Fruit fly (Drosophila melanogaster) whole organism, embryonic: ENCODE measurements around the gene CG6607.
A peak's percentile ranks its signal among the peaks of the same experiment; 100 is the strongest.

Experiments
- Blimp-1 ChIP-seq: fragments of 200-800 bp; sonication (Bioruptor generic); optimal IDR thresholded peaks from 3 replicates; lab custom pipeline; 2018; ENCODE audit warnings: missing biosample characterization, missing genetic modification characterization, mild to moderate bottlenecking, moderate library complexity, missing genetic modification reagents
- Bteb2 ChIP-seq: fragments of 200-800 bp; sonication (Bioruptor generic); optimal IDR thresholded peaks from 2 replicates; lab custom pipeline; 2016; ENCODE audit warnings: missing biosample characterization, missing genetic modification characterization
- CG1024 ChIP-seq: fragments of 200-800 bp; sonication (Bioruptor generic); IDR thresholded peaks from 2 replicates; pipeline ENCODE4 v1.3.6; 2022; ENCODE audit warnings: missing biosample characterization, missing genetic modification characterization
- CG10267 ChIP-seq: fragments of 200-800 bp; sonication (Bioruptor generic); optimal IDR thresholded peaks from 2 replicates; lab custom pipeline; 2018; ENCODE audit warnings: missing biosample characterization, mild to moderate bottlenecking, missing genetic modification characterization, moderate library complexity
- CG11456 ChIP-seq: fragments of 200-800 bp; sonication (Bioruptor generic); IDR thresholded peaks from 3 replicates; pipeline ENCODE4 v1.3.6; 2022; ENCODE audit warnings: missing biosample characterization, missing genetic modification characterization
- CG12236 ChIP-seq: fragments of 200-800 bp; sonication (Bioruptor generic); optimal IDR thresholded peaks from 2 replicates; lab custom pipeline; 2016; ENCODE audit warnings: missing biosample characterization, missing genetic modification characterization
- CG13296 ChIP-seq: fragments of 200-800 bp; sonication (Bioruptor generic); optimal IDR thresholded peaks from 3 replicates; lab custom pipeline; 2018; ENCODE audit warnings: missing biosample characterization, mild to moderate bottlenecking, missing genetic modification characterization
- CG13624 ChIP-seq: fragments of 200-800 bp; sonication (Bioruptor generic); optimal IDR thresholded peaks from 2 replicates; lab custom pipeline; 2016; ENCODE audit warnings: missing biosample characterization, missing genetic modification characterization
- CG15514 ChIP-seq: fragments of 200-800 bp; sonication (Bioruptor generic); optimal IDR thresholded peaks from 3 replicates; lab custom pipeline; 2017; ENCODE audit warnings: missing biosample characterization, missing genetic modification characterization, mild to moderate bottlenecking, moderate library complexity, missing genetic modification reagents
- CG17568 ChIP-seq: fragments of 200-800 bp; sonication (Bioruptor generic); optimal IDR thresholded peaks from 2 replicates; lab custom pipeline; 2018; ENCODE audit warnings: missing biosample characterization, mild to moderate bottlenecking, missing genetic modification characterization, moderate library complexity
- CG2116 ChIP-seq: fragments of 200-800 bp; sonication (Bioruptor generic); optimal IDR thresholded peaks from 3 replicates; lab custom pipeline; 2018; ENCODE audit warnings: missing biosample characterization, mild to moderate bottlenecking, missing genetic modification characterization
- CG2202 ChIP-seq: fragments of 200-800 bp; sonication (Bioruptor generic); optimal IDR thresholded peaks from 2 replicates; lab custom pipeline; 2018; ENCODE audit warnings: missing biosample characterization, mild to moderate bottlenecking, missing genetic modification characterization
- CG2678 ChIP-seq: fragments of 200-800 bp; sonication (Bioruptor generic); optimal IDR thresholded peaks from 3 replicates; lab custom pipeline; 2019; ENCODE audit warnings: missing biosample characterization, mild to moderate bottlenecking, missing genetic modification characterization, moderate library complexity
- CG30431 ChIP-seq: fragments of 200-800 bp; sonication (Bioruptor generic); optimal IDR thresholded peaks from 2 replicates; lab custom pipeline; 2017; ENCODE audit warnings: missing biosample characterization, missing genetic modification characterization
- CG3163 ChIP-seq: fragments of 200-800 bp; sonication (Bioruptor generic); optimal IDR thresholded peaks from 3 replicates; lab custom pipeline; 2016; ENCODE audit warnings: missing biosample characterization, missing genetic modification characterization
- CG32532 ChIP-seq: fragments of 200-800 bp; sonication (Bioruptor generic); IDR thresholded peaks from 2 replicates; pipeline ENCODE4 v1.3.6; 2022; ENCODE audit warnings: missing biosample characterization, missing genetic modification characterization
- CG4328 ChIP-seq: fragments of 200-800 bp; sonication (Bioruptor generic); optimal IDR thresholded peaks from 3 replicates; lab custom pipeline; 2017; ENCODE audit warnings: missing biosample characterization, missing genetic modification reagents, missing genetic modification characterization
- CG6765 ChIP-seq: fragments of 200-800 bp; sonication (Bioruptor generic); optimal IDR thresholded peaks from 3 replicates; lab custom pipeline; 2017; ENCODE audit warnings: missing biosample characterization, mild to moderate bottlenecking, missing genetic modification characterization
- CG7786 ChIP-seq: fragments of 200-800 bp; sonication (Bioruptor generic); optimal IDR thresholded peaks from 2 replicates; lab custom pipeline; 2016; ENCODE audit warnings: missing biosample characterization, missing genetic modification characterization
- CG7839 ChIP-seq: fragments of 200-800 bp; sonication (Bioruptor generic); optimal IDR thresholded peaks from 3 replicates; lab custom pipeline; 2018; ENCODE audit warnings: missing biosample characterization, mild to moderate bottlenecking, missing genetic modification characterization, moderate library complexity
- CG8924 ChIP-seq: fragments of 200-800 bp; optimal IDR thresholded peaks from 3 replicates; lab custom pipeline; 2019; ENCODE audit warnings: missing biosample characterization, mild to moderate bottlenecking, missing genetic modification characterization, moderate library complexity
- CG9215 ChIP-seq: fragments of 200-800 bp; sonication (Bioruptor generic); IDR thresholded peaks from 2 replicates; pipeline ENCODE4 v1.3.6; 2022; ENCODE audit warnings: missing biosample characterization, missing genetic modification characterization
- CG9437 ChIP-seq: fragments of 200-800 bp; sonication (Bioruptor generic); optimal IDR thresholded peaks from 2 replicates; lab custom pipeline; 2018; ENCODE audit warnings: missing biosample characterization, mild to moderate bottlenecking, missing genetic modification characterization
- CHES-1-like ChIP-seq: fragments of 200-800 bp; sonication (Bioruptor generic); optimal IDR thresholded peaks from 2 replicates; lab custom pipeline; 2016; ENCODE audit warnings: missing biosample characterization, missing genetic modification characterization
- E2f1 ChIP-seq: fragments of 200-800 bp; sonication (Bioruptor generic); IDR thresholded peaks from 2 replicates; pipeline ENCODE4 v1.3.6; 2022; ENCODE audit warnings: missing biosample characterization, missing genetic modification characterization
- Fer1 ChIP-seq: fragments of 200-800 bp; sonication (Bioruptor generic); optimal IDR thresholded peaks from 2 replicates; lab custom pipeline; 2017; ENCODE audit warnings: missing biosample characterization, mild to moderate bottlenecking, missing genetic modification characterization
- HmgD ChIP-seq: fragments of 200-800 bp; sonication (Bioruptor generic); optimal IDR thresholded peaks from 3 replicates; lab custom pipeline; 2016; ENCODE audit warnings: missing biosample characterization, missing genetic modification characterization
- Hmr ChIP-seq: fragments of 200-800 bp; sonication (Bioruptor generic); optimal IDR thresholded peaks from 3 replicates; lab custom pipeline; 2017; ENCODE audit warnings: mild to moderate bottlenecking, missing biosample characterization, missing genetic modification reagents, missing genetic modification characterization
- Jarid2 ChIP-seq: fragments of 200-800 bp; sonication (Bioruptor generic); optimal IDR thresholded peaks from 3 replicates; lab custom pipeline; 2017; ENCODE audit warnings: mild to moderate bottlenecking, missing biosample characterization, missing genetic modification reagents, missing genetic modification characterization
- MESR4 ChIP-seq: fragments of 200-800 bp; sonication (Bioruptor generic); optimal IDR thresholded peaks from 2 replicates; lab custom pipeline; 2018; ENCODE audit warnings: missing biosample characterization, mild to moderate bottlenecking, missing genetic modification characterization, moderate library complexity
- Nf-YA ChIP-seq: fragments of 200-800 bp; sonication (Bioruptor generic); IDR thresholded peaks from 2 replicates; pipeline ENCODE4 v1.3.6; 2022; ENCODE audit warnings: missing biosample characterization, missing genetic modification characterization
- Side ChIP-seq: fragments of 200-800 bp; sonication (Bioruptor generic); optimal IDR thresholded peaks from 2 replicates; lab custom pipeline; 2016; ENCODE audit warnings: missing biosample characterization, missing genetic modification characterization
- Stat92E ChIP-seq, 3 experiments: fragments of >200 bp in 2 of 3; fragments of 200-800 bp in 1 of 3; sonication (Bioruptor generic) in 1 of 3; optimal IDR thresholded peaks; 2 replicates each; lab custom pipeline; 2017 to 2019; ENCODE audit warnings: missing biosample characterization in 3 of 3, missing genetic modification characterization in 3 of 3, mild to moderate bottlenecking in 1 of 3, moderate library complexity in 1 of 3
- Tbp ChIP-seq: fragments of >200 bp; optimal IDR thresholded peaks from 2 replicates; lab custom pipeline; 2018; ENCODE audit warnings: missing biosample characterization, missing genetic modification characterization
- Xrp1 ChIP-seq: fragments of 200-800 bp; sonication (Bioruptor generic); IDR thresholded peaks from 2 replicates; pipeline ENCODE4 v1.3.6; 2022; ENCODE audit warnings: missing biosample characterization, missing genetic modification characterization
- abd-A ChIP-seq: fragments of 200-800 bp; sonication (Bioruptor generic); optimal IDR thresholded peaks from 3 replicates; lab custom pipeline; 2019; ENCODE audit warnings: missing biosample characterization, mild to moderate bottlenecking, missing genetic modification characterization, moderate library complexity
- amos ChIP-seq: fragments of 200-800 bp; sonication (Bioruptor generic); IDR thresholded peaks from 2 replicates; pipeline ENCODE4 v1.3.6; 2022; ENCODE audit warnings: missing biosample characterization, missing genetic modification characterization; ENCODE audit not compliant: partially characterized antibody
- dm ChIP-seq: fragments of 200-800 bp; sonication (Bioruptor generic); optimal IDR thresholded peaks from 3 replicates; lab custom pipeline; 2016; ENCODE audit warnings: missing biosample characterization, missing genetic modification characterization
- dysf ChIP-seq: fragments of 200-800 bp; sonication (Bioruptor generic); IDR thresholded peaks from 3 replicates; pipeline ENCODE4 v1.3.6; 2022; ENCODE audit warnings: missing biosample characterization, missing genetic modification characterization
- en ChIP-seq: fragments of 200-800 bp; sonication (Bioruptor generic); optimal IDR thresholded peaks from 2 replicates; lab custom pipeline; 2016; ENCODE audit warnings: missing biosample characterization, missing genetic modification characterization
- fd102C ChIP-seq: fragments of 200-800 bp; sonication (Bioruptor generic); optimal IDR thresholded peaks from 2 replicates; lab custom pipeline; 2018; ENCODE audit warnings: missing biosample characterization, mild to moderate bottlenecking, missing genetic modification characterization, moderate library complexity
- her ChIP-seq: fragments of 200-800 bp; sonication (Bioruptor generic); optimal IDR thresholded peaks from 2 replicates; lab custom pipeline; 2016; ENCODE audit warnings: missing biosample characterization, missing genetic modification characterization
- p53 ChIP-seq: fragments of 200-800 bp; sonication (Bioruptor generic); optimal IDR thresholded peaks from 2 replicates; lab custom pipeline; 2016; ENCODE audit warnings: missing biosample characterization, missing genetic modification characterization
- pb ChIP-seq: fragments of 200-800 bp; sonication (Bioruptor generic); optimal IDR thresholded peaks from 3 replicates; lab custom pipeline; 2016; ENCODE audit warnings: missing biosample characterization, missing genetic modification characterization
- rib ChIP-seq: fragments of 200-800 bp; sonication (Bioruptor generic); IDR thresholded peaks from 2 replicates; pipeline ENCODE4 v1.3.6; 2022; ENCODE audit warnings: missing biosample characterization, missing genetic modification characterization
- sna ChIP-seq: fragments of 200-800 bp; sonication (Bioruptor generic); IDR thresholded peaks from 2 replicates; pipeline ENCODE4 v1.3.6; 2022; ENCODE audit warnings: missing biosample characterization, missing genetic modification characterization; ENCODE audit not compliant: partially characterized antibody
- tin ChIP-seq: fragments of 200-800 bp; sonication (Bioruptor generic); optimal IDR thresholded peaks from 3 replicates; lab custom pipeline; 2016; ENCODE audit warnings: missing biosample characterization, missing genetic modification characterization
- twi ChIP-seq: fragments of 200-800 bp; optimal IDR thresholded peaks from 2 replicates; lab custom pipeline; 2019; ENCODE audit warnings: missing biosample characterization, mild to moderate bottlenecking, missing genetic modification characterization, moderate library complexity
- vfl ChIP-seq: fragments of 200-800 bp; sonication (Bioruptor generic); optimal IDR thresholded peaks from 2 replicates; lab custom pipeline; 2016; ENCODE audit warnings: missing biosample characterization, missing genetic modification characterization

CG6607 gene

DNA sequence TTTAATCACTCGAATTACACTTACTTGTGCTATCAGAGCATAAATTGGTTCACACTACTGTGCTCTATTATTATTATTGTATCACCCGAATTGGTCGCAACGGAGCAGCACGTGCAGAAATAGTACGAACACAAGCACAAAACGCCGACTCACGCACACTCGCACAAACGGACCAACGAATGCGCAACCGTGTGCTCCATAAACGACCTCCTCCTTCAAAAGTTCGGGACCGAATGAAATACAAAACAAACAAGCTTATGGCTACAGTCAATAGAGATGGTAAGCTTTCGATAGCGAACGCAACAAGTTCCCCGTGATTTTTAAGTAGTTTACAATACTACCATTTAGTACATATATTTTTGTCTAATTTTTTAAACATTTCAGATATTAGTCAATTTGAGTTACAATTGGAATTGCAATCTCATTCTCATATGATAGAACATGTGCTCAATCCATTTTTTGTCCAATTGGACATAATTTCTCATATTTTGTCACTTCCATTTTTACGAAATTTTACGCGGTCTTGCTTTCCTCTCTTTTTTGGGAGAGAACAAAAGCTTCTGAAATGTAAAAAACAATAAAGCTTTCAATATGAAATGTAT lies 15.9 kb downstream of the CG6607 start, which contains the start of gene Cftr (continued):
- TF ChIP-seq CG15514: peak; percentile 76
- TF ChIP-seq Side: peak; percentile 49
- TF ChIP-seq Tbp (GFP tag; lab: Kevin White, UChicago): no peak
- TF ChIP-seq CG9437 (GFP tag; lab: Kevin White, UChicago): no peak
- no peak for TF ChIP-seq CG12236 (GFP tag; lab: Kevin White, UChicago)
- TF ChIP-seq CG2116 (GFP tag; lab: Kevin White, UChicago): peak; percentile 10
- peak; percentile 23 for TF ChIP-seq MESR4 (GFP tag; lab: Kevin White, UChicago)
- TF ChIP-seq CG13296 (GFP tag; lab: Kevin White, UChicago): peak; percentile 39
- TF ChIP-seq rib: peak; percentile 67; the same call in 1 of the 2 replicates
- TF ChIP-seq Nf-YA (GFP tag; lab: Robert Waterston, UW): peak; percentile 18; the same call in 1 of the 2 replicates
- TF ChIP-seq CG8924 (tag; lab: Kevin White, UChicago): no peak
- TF ChIP-seq sna (GFP tag; lab: Robert Waterston, UW): peak; percentile 43; the same call in 1 of the 2 replicates
- TF ChIP-seq dysf (GFP tag; lab: Robert Waterston, UW): peak; percentile 42; the same call in 1 of the 3 replicates
- peak; percentile 63 for TF ChIP-seq Hmr (GFP tag; lab: Kevin White, UChicago)
- TF ChIP-seq CG7786 (GFP tag; lab: Kevin White, UChicago): peak; percentile 1
- peak; percentile 11 for TF ChIP-seq p53 (GFP tag; lab: Kevin White, UChicago)
- TF ChIP-seq tin (GFP tag; lab: Kevin White, UChicago): peak; percentile 11
- TF ChIP-seq CHES-1-like (GFP tag; lab: Kevin White, UChicago): peak; percentile 63
- TF ChIP-seq CG1024 (GFP tag; lab: Robert Waterston, UW): 0 out of 2 replicates have a peak, but pooled peaks have one; percentile 17
- TF ChIP-seq CG9215: no peak
- TF ChIP-seq Bteb2 (GFP tag; lab: Kevin White, UChicago): peak; percentile 61
- no peak for TF ChIP-seq CG30431 (GFP tag; lab: Kevin White, UChicago)
- no peak for TF ChIP-seq CG6765
- peak; percentile 51; the same call in 1 of the 3 replicates for TF ChIP-seq CG11456 (GFP tag; lab: Robert Waterston, UW)
- TF ChIP-seq CG32532 (GFP tag; lab: Robert Waterston, UW): peak; percentile 64
- peak; percentile 47 for TF ChIP-seq abd-A (tag; lab: Kevin White, UChicago)
- TF ChIP-seq fd102C (GFP tag; lab: Kevin White, UChicago): no peak
- TF ChIP-seq Jarid2 (GFP tag; lab: Kevin White, UChicago): peak; percentile 91
- TF ChIP-seq E2f1: peak; percentile 48; the same call in 1 of the 2 replicates
- TF ChIP-seq dm: peak; percentile 46
- no peak for TF ChIP-seq pb
- peak; percentile 66 for TF ChIP-seq her (GFP tag; lab: Kevin White, UChicago)
- no peak for TF ChIP-seq Xrp1
- peak in 1 of 3 experiments; percentile 31 for TF ChIP-seq Stat92E (GFP tag; optimal IDR thresholded peaks at IDR 0.05; lab: Kevin White, UChicago)
- peak; percentile 40 for TF ChIP-seq CG17568
- peak; percentile 68 for TF ChIP-seq Fer1 (GFP tag; lab: Kevin White, UChicago)
- TF ChIP-seq en: peak; percentile 17
- peak; percentile 23 for TF ChIP-seq CG4328
- TF ChIP-seq CG10267: peak; percentile 61
- TF ChIP-seq CG13624 (GFP tag; lab: Kevin White, UChicago): peak; percentile 94
- no peak for TF ChIP-seq CG2678 (tag; lab: Kevin White, UChicago)
- peak; percentile 53 for TF ChIP-seq vfl (GFP tag; lab: Kevin White, UChicago)
- no peak for TF ChIP-seq Blimp-1 (GFP tag; lab: Kevin White, UChicago)
- no peak for TF ChIP-seq twi (tag; lab: Kevin White, UChicago)
- TF ChIP-seq HmgD (GFP tag; lab: Kevin White, UChicago): peak; percentile 13
- no peak for TF ChIP-seq CG2202
- TF ChIP-seq amos (GFP tag; lab: Robert Waterston, UW): peak; percentile 56; the same call in 1 of the 2 replicates
- TF ChIP-seq CG3163 (GFP tag; lab: Kevin White, UChicago): peak; percentile 5
- peak; percentile 34 for TF ChIP-seq CG7839 (tag; lab: Kevin White, UChicago)
